Fruit fly (Drosophila melanogaster) whole organism, embryonic: ENCODE measurements around the gene Cpsf73.
A peak's percentile ranks its signal among the peaks of the same experiment; 100 is the strongest.

Experiments used
- C15 ChIP-seq: fragments of 200-800 bp; sonication (Bioruptor generic); IDR thresholded peaks from 3 replicates; pipeline ENCODE4 v1.3.6; 2022; ENCODE audit warnings: missing biosample characterization, missing genetic modification characterization
- CG10147 ChIP-seq: fragments of 200-800 bp; sonication (Bioruptor generic); optimal IDR thresholded peaks from 2 replicates; lab custom pipeline; 2019; ENCODE audit warnings: missing biosample characterization, mild to moderate bottlenecking, missing genetic modification characterization, moderate library complexity
- CG10543 ChIP-seq: fragments of 200-800 bp; sonication (Bioruptor generic); optimal IDR thresholded peaks from 3 replicates; lab custom pipeline; 2017; ENCODE audit warnings: missing biosample characterization, mild to moderate bottlenecking, missing genetic modification characterization, moderate library complexity
- CG11247 ChIP-seq: fragments of 200-800 bp; sonication (Bioruptor generic); IDR thresholded peaks from 2 replicates; pipeline ENCODE4 v1.3.6; 2022; ENCODE audit warnings: missing biosample characterization, missing genetic modification characterization
- CG12071 ChIP-seq: fragments of 200-800 bp; sonication (Bioruptor generic); optimal IDR thresholded peaks from 3 replicates; lab custom pipeline; 2018; ENCODE audit warnings: missing biosample characterization, mild to moderate bottlenecking, missing genetic modification characterization
- CG12769 ChIP-seq: fragments of 200-800 bp; sonication (Bioruptor generic); optimal IDR thresholded peaks from 2 replicates; lab custom pipeline; 2019; ENCODE audit warnings: missing biosample characterization, mild to moderate bottlenecking, missing genetic modification characterization, moderate library complexity
- CG13775 ChIP-seq: fragments of 200-800 bp; sonication (Bioruptor generic); optimal IDR thresholded peaks from 3 replicates; lab custom pipeline; 2017; ENCODE audit warnings: missing biosample characterization, mild to moderate bottlenecking, missing genetic modification characterization
- CG17385 ChIP-seq: fragments of 200-800 bp; sonication (Bioruptor generic); optimal IDR thresholded peaks from 3 replicates; lab custom pipeline; 2018; ENCODE audit warnings: missing biosample characterization, mild to moderate bottlenecking, missing genetic modification characterization
- CG17912 ChIP-seq: fragments of 200-800 bp; sonication (Bioruptor generic); optimal IDR thresholded peaks from 2 replicates; lab custom pipeline; 2018; ENCODE audit warnings: missing biosample characterization, mild to moderate bottlenecking, missing genetic modification characterization
- CG31365 ChIP-seq: fragments of 200-800 bp; sonication (Bioruptor generic); optimal IDR thresholded peaks from 2 replicates; lab custom pipeline; 2018; ENCODE audit warnings: missing biosample characterization, mild to moderate bottlenecking, missing genetic modification characterization
- CG3163 ChIP-seq: fragments of 200-800 bp; sonication (Bioruptor generic); optimal IDR thresholded peaks from 3 replicates; lab custom pipeline; 2016; ENCODE audit warnings: missing biosample characterization, missing genetic modification characterization
- CG33557 ChIP-seq: fragments of 200-800 bp; sonication (Bioruptor generic); optimal IDR thresholded peaks from 2 replicates; lab custom pipeline; 2019; ENCODE audit warnings: missing biosample characterization, mild to moderate bottlenecking, missing genetic modification characterization, moderate library complexity
- CG4730 ChIP-seq: fragments of 200-800 bp; sonication (Bioruptor generic); IDR thresholded peaks from 2 replicates; pipeline ENCODE4 v1.3.6; 2022; ENCODE audit warnings: missing biosample characterization, missing genetic modification characterization
- CG7963 ChIP-seq: fragments of 200-800 bp; sonication (Bioruptor generic); IDR thresholded peaks from 3 replicates; pipeline ENCODE4 v1.3.6; 2022; ENCODE audit warnings: missing biosample characterization, missing genetic modification characterization; ENCODE audit not compliant: partially characterized antibody
- CG8388 ChIP-seq: fragments of 200-800 bp; sonication (Bioruptor generic); optimal IDR thresholded peaks from 2 replicates; lab custom pipeline; 2019; ENCODE audit warnings: missing biosample characterization, mild to moderate bottlenecking, missing genetic modification characterization, moderate library complexity
- Doc3 ChIP-seq: fragments of 200-800 bp; sonication (Bioruptor generic); IDR thresholded peaks from 3 replicates; pipeline ENCODE4 v1.3.6; 2022; ENCODE audit warnings: missing biosample characterization, missing genetic modification characterization; ENCODE audit not compliant: partially characterized antibody
- HHEX ChIP-seq: fragments of 200-800 bp; sonication (Bioruptor generic); optimal IDR thresholded peaks from 3 replicates; lab custom pipeline; 2017; ENCODE audit warnings: missing biosample characterization, mild to moderate bottlenecking, missing genetic modification characterization, missing genetic modification reagents
- HmgZ ChIP-seq: fragments of 200-800 bp; sonication (Bioruptor generic); optimal IDR thresholded peaks from 2 replicates; lab custom pipeline; 2018; ENCODE audit warnings: missing biosample characterization, mild to moderate bottlenecking, missing genetic modification characterization
- Hr3 ChIP-seq: fragments of 200-800 bp; sonication (Bioruptor generic); optimal IDR thresholded peaks from 3 replicates; lab custom pipeline; 2016; ENCODE audit warnings: missing biosample characterization, missing genetic modification characterization
- Hsf ChIP-seq: fragments of 200-800 bp; sonication (Bioruptor generic); optimal IDR thresholded peaks from 3 replicates; lab custom pipeline; 2016; ENCODE audit warnings: missing biosample characterization, missing genetic modification characterization
- Jarid2 ChIP-seq: fragments of 200-800 bp; sonication (Bioruptor generic); optimal IDR thresholded peaks from 3 replicates; lab custom pipeline; 2017; ENCODE audit warnings: mild to moderate bottlenecking, missing biosample characterization, missing genetic modification reagents, missing genetic modification characterization
- NC2α ChIP-seq: fragments of 200-800 bp; sonication (Bioruptor generic); optimal IDR thresholded peaks from 2 replicates; lab custom pipeline; 2016; ENCODE audit warnings: missing biosample characterization, missing genetic modification characterization
- Nf-YB ChIP-seq: fragments of 200-800 bp; sonication (Bioruptor generic); optimal IDR thresholded peaks from 3 replicates; lab custom pipeline; 2019; ENCODE audit warnings: missing biosample characterization, mild to moderate bottlenecking, missing genetic modification characterization, moderate library complexity
- Nf-YC ChIP-seq: fragments of 200-800 bp; optimal IDR thresholded peaks from 3 replicates; lab custom pipeline; 2019; ENCODE audit warnings: missing biosample characterization, mild to moderate bottlenecking, missing genetic modification characterization, moderate library complexity
- Rx ChIP-seq: fragments of 200-800 bp; sonication (Bioruptor generic); IDR thresholded peaks from 2 replicates; pipeline ENCODE4 v1.3.6; 2022; ENCODE audit warnings: missing biosample characterization, missing genetic modification characterization
- Six4 ChIP-seq: fragments of 200-800 bp; sonication (Bioruptor generic); optimal IDR thresholded peaks from 2 replicates; lab custom pipeline; 2016; ENCODE audit warnings: missing biosample characterization, missing genetic modification characterization
- Spps ChIP-seq: fragments of 200-800 bp; sonication (Bioruptor generic); optimal IDR thresholded peaks from 2 replicates; lab custom pipeline; 2018; ENCODE audit warnings: missing biosample characterization, mild to moderate bottlenecking, missing genetic modification characterization
- Sry-β ChIP-seq: fragments of 200-800 bp; sonication (Bioruptor generic); optimal IDR thresholded peaks from 2 replicates; lab custom pipeline; 2018; ENCODE audit warnings: missing biosample characterization, mild to moderate bottlenecking, missing genetic modification characterization, moderate library complexity
- Sry-δ ChIP-seq: fragments of 200-800 bp; sonication (Bioruptor generic); optimal IDR thresholded peaks from 2 replicates; lab custom pipeline; 2016; ENCODE audit warnings: missing biosample characterization, missing genetic modification characterization
- Xrp1 ChIP-seq: fragments of 200-800 bp; sonication (Bioruptor generic); IDR thresholded peaks from 2 replicates; pipeline ENCODE4 v1.3.6; 2022; ENCODE audit warnings: missing biosample characterization, missing genetic modification characterization
- ab ChIP-seq: fragments of 200-800 bp; sonication (Bioruptor generic); optimal IDR thresholded peaks from 2 replicates; lab custom pipeline; 2016; ENCODE audit warnings: missing biosample characterization, missing genetic modification characterization
- bbx ChIP-seq: fragments of 200-800 bp; sonication (Bioruptor generic); IDR thresholded peaks from 2 replicates; pipeline ENCODE4 v1.3.6; 2022; ENCODE audit warnings: missing biosample characterization, missing genetic modification characterization; ENCODE audit not compliant: partially characterized antibody
- cad ChIP-seq: fragments of >200 bp; optimal IDR thresholded peaks from 2 replicates; lab custom pipeline; 2017; ENCODE audit warnings: missing biosample characterization, missing genetic modification characterization
- cwo ChIP-seq: fragments of 200-800 bp; sonication (Bioruptor generic); optimal IDR thresholded peaks from 3 replicates; lab custom pipeline; 2017; ENCODE audit warnings: missing biosample characterization, missing genetic modification characterization, mild to moderate bottlenecking, moderate library complexity, missing genetic modification reagents
- da ChIP-seq: fragments of 200-800 bp; sonication (Bioruptor generic); optimal IDR thresholded peaks from 2 replicates; lab custom pipeline; 2016; ENCODE audit warnings: missing biosample characterization, missing genetic modification characterization
- dimm ChIP-seq: fragments of 200-800 bp; sonication (Bioruptor generic); IDR thresholded peaks from 2 replicates; pipeline ENCODE4 v1.3.6; 2022; ENCODE audit warnings: missing biosample characterization, missing genetic modification characterization
- disco-r ChIP-seq: fragments of 200-800 bp; sonication (Bioruptor generic); optimal IDR thresholded peaks from 2 replicates; lab custom pipeline; 2016; ENCODE audit warnings: missing biosample characterization, missing genetic modification characterization
- dmrt11E ChIP-seq: fragments of 200-800 bp; sonication (Bioruptor generic); optimal IDR thresholded peaks from 3 replicates; lab custom pipeline; 2018; ENCODE audit warnings: missing biosample characterization, mild to moderate bottlenecking, missing genetic modification characterization, moderate library complexity
- ems ChIP-seq: fragments of 200-800 bp; sonication (Bioruptor generic); optimal IDR thresholded peaks from 3 replicates; lab custom pipeline; 2016; ENCODE audit warnings: missing biosample characterization, missing genetic modification characterization
- fru ChIP-seq: fragments of >200 bp; optimal IDR thresholded peaks from 2 replicates; lab custom pipeline; 2017
- gfzf ChIP-seq: fragments of 200-800 bp; sonication (Bioruptor generic); optimal IDR thresholded peaks from 2 replicates; lab custom pipeline; 2016; ENCODE audit warnings: missing biosample characterization, mild to moderate bottlenecking, missing genetic modification characterization, moderate library complexity
- ham ChIP-seq: fragments of 200-800 bp; sonication (Bioruptor generic); IDR thresholded peaks from 2 replicates; pipeline ENCODE4 v1.3.6; 2022; ENCODE audit warnings: missing biosample characterization, missing genetic modification characterization
- hbn ChIP-seq: fragments of 200-800 bp; sonication (Bioruptor generic); IDR thresholded peaks from 2 replicates; pipeline ENCODE4 v1.3.6; 2022; ENCODE audit warnings: missing biosample characterization, missing genetic modification characterization; ENCODE audit not compliant: partially characterized antibody
- lmd ChIP-seq: fragments of 200-800 bp; sonication (Bioruptor generic); IDR thresholded peaks from 2 replicates; pipeline ENCODE4 v1.3.6; 2022; ENCODE audit warnings: missing biosample characterization, missing genetic modification characterization
- maf-S ChIP-seq: fragments of 200-800 bp; sonication (Bioruptor generic); optimal IDR thresholded peaks from 2 replicates; lab custom pipeline; 2016; ENCODE audit warnings: missing biosample characterization, missing genetic modification characterization
- prd ChIP-seq, 3 experiments: fragments of >200 bp in 2 of 3; fragments of 200-800 bp in 1 of 3; sonication (Bioruptor generic) in 1 of 3; optimal IDR thresholded peaks in 2 of 3; IDR thresholded peaks in 1 of 3; 2 replicates in 2 of 3; 3 replicates in 1 of 3; pipeline versions ENCODE4 v1.3.6 to Lab custom; 2017 to 2022; ENCODE audit warnings: missing biosample characterization in 1 of 3, missing genetic modification characterization in 1 of 3
- repo ChIP-seq: fragments of 200-800 bp; sonication (Bioruptor generic); optimal IDR thresholded peaks from 2 replicates; lab custom pipeline; 2016; ENCODE audit warnings: missing biosample characterization, missing genetic modification characterization
- sob ChIP-seq: fragments of 200-800 bp; sonication (Bioruptor generic); IDR thresholded peaks from 2 replicates; pipeline ENCODE4 v1.3.6; 2022; ENCODE audit warnings: missing biosample characterization, missing genetic modification characterization
- stc ChIP-seq: fragments of 200-800 bp; sonication (Bioruptor generic); IDR thresholded peaks from 2 replicates; pipeline ENCODE4 v1.3.6; 2022; ENCODE audit warnings: missing biosample characterization, missing genetic modification characterization
- wor ChIP-seq: fragments of 200-800 bp; sonication (Bioruptor generic); IDR thresholded peaks from 2 replicates; pipeline ENCODE4 v1.3.6; 2022; ENCODE audit warnings: missing biosample characterization, missing genetic modification characterization
- zfh2 ChIP-seq: fragments of 200-800 bp; sonication (Bioruptor generic); optimal IDR thresholded peaks from 2 replicates; lab custom pipeline; 2016; ENCODE audit warnings: missing biosample characterization, missing genetic modification characterization

The Cpsf73 gene

DNA sequence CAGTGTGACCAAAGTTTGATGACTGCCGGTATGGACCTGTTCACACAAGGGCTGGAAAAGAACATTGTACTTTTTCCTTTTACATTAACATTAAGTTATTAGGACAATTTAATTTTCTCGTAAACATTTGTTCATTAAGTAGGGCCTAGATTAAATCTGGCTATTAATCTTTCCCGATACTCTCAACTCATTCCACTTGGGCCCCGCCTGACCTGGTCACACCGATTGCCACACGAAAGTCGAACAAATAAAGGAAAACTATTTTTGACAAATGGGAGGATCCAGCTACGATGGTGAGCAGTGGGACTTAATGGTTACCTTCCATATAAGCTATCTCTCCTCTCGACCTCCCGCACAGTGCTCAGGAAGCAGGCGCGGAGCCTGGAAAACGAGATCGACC is at the start of gene Cpsf73, which contains the start of gene Gos28 (continued):
- TF ChIP-seq gfzf (GFP tag; lab: Kevin White, UChicago) (peak; percentile 91), CG10147 (peak; percentile 13), CG11247 (GFP tag; lab: Robert Waterston, UW) (no peak), prd (optimal IDR thresholded peaks at IDR 0.05; lab: Kevin White, UChicago) (no peak), prd (GFP tag; IDR thresholded peaks at IDR 0.05; lab: Robert Waterston, UW) (peak; percentile 25; the same call in 1 of the 3 replicates), CG12071 (GFP tag; lab: Kevin White, UChicago) (no peak), CG12769 (tag; lab: Kevin White, UChicago) (peak; percentile 47), Sry-δ (peak; percentile 51), CG4730 (GFP tag; lab: Robert Waterston, UW) (no peak), Six4 (GFP tag; lab: Kevin White, UChicago) (no peak), CG7963 (GFP tag; lab: Robert Waterston, UW) (no peak), cad (GFP tag; lab: Kevin White, UChicago) (no peak), Jarid2 (GFP tag; lab: Kevin White, UChicago) (no peak), lmd (GFP tag; lab: Robert Waterston, UW) (no peak), dmrt11E (tag; lab: Kevin White, UChicago) (peak; percentile 3), CG3163 (GFP tag; lab: Kevin White, UChicago) (no peak), ham (no peak), NC2α (GFP tag; lab: Kevin White, UChicago) (no peak), Xrp1 (peak; percentile 10; the same call in 1 of the 2 replicates), Doc3 (GFP tag; lab: Robert Waterston, UW) (0 out of 3 replicates have a peak, but pooled peaks have one; percentile 37), stc (GFP tag; lab: Robert Waterston, UW) (no peak), CG31365 (tag; lab: Kevin White, UChicago) (no peak), Spps (no peak), Nf-YC (tag; lab: Kevin White, UChicago) (peak; percentile 19), ems (no peak), CG13775 (GFP tag; lab: Kevin White, UChicago) (peak; percentile 30), CG10543 (no peak), CG17385 (GFP tag; lab: Kevin White, UChicago) (peak; percentile 16), HHEX (GFP tag; lab: Kevin White, UChicago) (no peak), bbx (GFP tag; lab: Robert Waterston, UW) (peak; percentile 47; the same call in 1 of the 2 replicates), zfh2 (GFP tag; lab: Kevin White, UChicago) (no peak), disco-r (GFP tag; lab: Kevin White, UChicago) (no peak), CG17912 (GFP tag; lab: Kevin White, UChicago) (no peak), dimm (GFP tag; lab: Robert Waterston, UW) (no peak), maf-S (no peak), Nf-YB (GFP tag; lab: Kevin White, UChicago) (no peak), da (GFP tag; lab: Kevin White, UChicago) (no peak), Rx (no peak), Hr3 (no peak), hbn (GFP tag; lab: Robert Waterston, UW) (no peak), HmgZ (tag; lab: Kevin White, UChicago) (peak; percentile 73), Sry-β (GFP tag; lab: Kevin White, UChicago) (no peak), CG8388 (GFP tag; lab: Kevin White, UChicago) (peak; percentile 25), sob (no peak), wor (GFP tag; lab: Robert Waterston, UW) (no peak), repo (no peak), ab (GFP tag; lab: Kevin White, UChicago) (no peak), fru (lab: Kevin White, UChicago) (no peak), cwo (no peak), Hsf (GFP tag; lab: Kevin White, UChicago) (peak; percentile 0), CG33557 (GFP tag; lab: Kevin White, UChicago) (peak; percentile 29), C15 (GFP tag; lab: Robert Waterston, UW) (no peak)
